Fruit fly (Drosophila melanogaster): ENCODE results near the gene CG7091.

CG7091 gene

DNA sequence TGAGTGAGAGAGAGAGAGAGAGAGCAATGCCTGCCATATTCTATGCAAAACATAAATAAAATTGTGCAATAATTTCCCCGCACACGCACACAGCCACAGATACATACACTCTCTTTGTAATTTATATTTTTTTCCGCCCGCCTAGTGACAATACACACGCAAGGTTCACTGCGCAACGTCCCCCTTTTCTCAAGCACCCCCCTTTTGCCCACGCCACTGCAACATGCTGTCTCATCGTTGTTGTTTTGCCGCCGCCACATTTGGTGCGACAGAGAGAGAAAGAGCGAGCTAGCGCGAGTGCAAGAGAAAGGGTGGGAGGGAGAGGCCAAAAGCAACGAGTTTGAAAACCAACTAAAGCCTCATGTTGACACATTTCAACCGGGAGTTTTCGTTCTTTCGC is 34.6 kb downstream of the CG7091 start (continued):
- TF ChIP-seq Neu2 (GFP tag; optimal IDR thresholded peaks at IDR 0.05; ENCODE audit: borderline replicate concordance): no peak
- TF ChIP-seq tio (GFP tag; optimal IDR thresholded peaks at IDR 0.05): no peak
- no peak for TF ChIP-seq Taf1 (GFP tag; IDR thresholded peaks at IDR 0.05)
- peak; percentile 29 for TF ChIP-seq schlank (tag; optimal IDR thresholded peaks at IDR 0.05)
- peak; percentile 18 for TF ChIP-seq pzg (GFP tag; optimal IDR thresholded peaks at IDR 0.05)
- no peak for TF ChIP-seq seq (GFP tag; IDR thresholded peaks at IDR 0.05)
- TF ChIP-seq CG1603 (tag; optimal IDR thresholded peaks at IDR 0.05): peak; percentile 72
- TF ChIP-seq gro (GFP tag; optimal IDR thresholded peaks at IDR 0.05): peak; percentile 61
- TF ChIP-seq Xrp1 (GFP tag; IDR thresholded peaks at IDR 0.05): peak; percentile 65
- TF ChIP-seq CG18619 (GFP tag; optimal IDR thresholded peaks at IDR 0.05): peak; percentile 66
- no peak for TF ChIP-seq HmgZ (tag; optimal IDR thresholded peaks at IDR 0.05)
- peak; percentile 61 for TF ChIP-seq CG10543 (GFP tag; optimal IDR thresholded peaks at IDR 0.05)
- TF ChIP-seq stwl (tag; optimal IDR thresholded peaks at IDR 0.05): no peak
- TF ChIP-seq eve (GFP tag; optimal IDR thresholded peaks at IDR 0.05): no peak
- no peak for TF ChIP-seq CG30020 (tag; optimal IDR thresholded peaks at IDR 0.05)
- TF ChIP-seq CG8765 (GFP tag; IDR thresholded peaks at IDR 0.05): peak; percentile 60; the same call in 1 of the 2 replicates
- TF ChIP-seq Aef1 (GFP tag; IDR thresholded peaks at IDR 0.05): peak; percentile 91
- TF ChIP-seq E2f2 (GFP tag; IDR thresholded peaks at IDR 0.05): peak; percentile 45
- TF ChIP-seq ab (GFP tag; optimal IDR thresholded peaks at IDR 0.05): peak; percentile 31
- peak; percentile 55; the same call in 2 of the 3 replicates for TF ChIP-seq tgo (GFP tag; IDR thresholded peaks at IDR 0.05)
- no peak for TF ChIP-seq ato (GFP tag; IDR thresholded peaks at IDR 0.05; ENCODE audit: partially characterized antibody)
- TF ChIP-seq chm (GFP tag; IDR thresholded peaks at IDR 0.05): peak; percentile 78
- TF ChIP-seq ems (GFP tag; optimal IDR thresholded peaks at IDR 0.05): peak; percentile 61
- TF ChIP-seq Nf-YB (GFP tag; optimal IDR thresholded peaks at IDR 0.05): peak; percentile 23
- peak; percentile 58 for TF ChIP-seq Camta (GFP tag; optimal IDR thresholded peaks at IDR 0.05)
- no peak for TF ChIP-seq CG18764 (GFP tag; optimal IDR thresholded peaks at IDR 0.05)
- TF ChIP-seq CG9932 (GFP tag; IDR thresholded peaks at IDR 0.05): peak; percentile 67
- peak; percentile 77 for TF ChIP-seq Ptx1 (GFP tag; IDR thresholded peaks at IDR 0.05)
- TF ChIP-seq unc-4 (GFP tag; IDR thresholded peaks at IDR 0.05; ENCODE audit: partially characterized antibody): no peak
- peak; percentile 27 for TF ChIP-seq wek (GFP tag; optimal IDR thresholded peaks at IDR 0.05)
- TF ChIP-seq Myb (GFP tag; optimal IDR thresholded peaks at IDR 0.05): peak; percentile 51
- TF ChIP-seq HLH3B (GFP tag; IDR thresholded peaks at IDR 0.05): peak; percentile 72
- no peak for TF ChIP-seq CG12071 (GFP tag; optimal IDR thresholded peaks at IDR 0.05)
- peak; percentile 52 for TF ChIP-seq unpg (GFP tag; optimal IDR thresholded peaks at IDR 0.05)
- peak; percentile 55 for TF ChIP-seq HLH54F (GFP tag; optimal IDR thresholded peaks at IDR 0.05)
- peak; percentile 40 for TF ChIP-seq CG18262 (tag; optimal IDR thresholded peaks at IDR 0.05)
- TF ChIP-seq Hr3 (GFP tag; optimal IDR thresholded peaks at IDR 0.05): peak; percentile 46
- peak; percentile 55; the same call in 1 of the 2 replicates for TF ChIP-seq ranshi (GFP tag; IDR thresholded peaks at IDR 0.05)
- peak; percentile 75; the same call in 2 of the 3 replicates for TF ChIP-seq zfh1 (GFP tag; IDR thresholded peaks at IDR 0.05)
- 0 out of 2 replicates have a peak, but pooled peaks have one; percentile 24 for TF ChIP-seq CG5953 (GFP tag; IDR thresholded peaks at IDR 0.05)
- TF ChIP-seq Vsx1 (GFP tag; optimal IDR thresholded peaks at IDR 0.05): no peak
- peak; percentile 66 for TF ChIP-seq CG1233 (GFP tag; optimal IDR thresholded peaks at IDR 0.05)
- TF ChIP-seq otp (GFP tag; IDR thresholded peaks at IDR 0.05): peak; percentile 66; the same call in 1 of the 3 replicates
- peak; percentile 40 for TF ChIP-seq pnt (GFP tag; optimal IDR thresholded peaks at IDR 0.05)
- TF ChIP-seq Lim3 (GFP tag; IDR thresholded peaks at IDR 0.05): no peak
- peak; percentile 55; the same call in 1 of the 2 replicates for TF ChIP-seq wdn (GFP tag; IDR thresholded peaks at IDR 0.05)
- TF ChIP-seq zf30C (GFP tag; optimal IDR thresholded peaks at IDR 0.05): no peak
- peak; percentile 72 for TF ChIP-seq CG2120 (GFP tag; optimal IDR thresholded peaks at IDR 0.05)
- peak; percentile 1 for TF ChIP-seq CG30431 (GFP tag; optimal IDR thresholded peaks at IDR 0.05)
- TF ChIP-seq lbe (GFP tag; optimal IDR thresholded peaks at IDR 0.05): peak; percentile 76
- TF ChIP-seq exex (tag; optimal IDR thresholded peaks at IDR 0.05): no peak
- no peak for TF ChIP-seq Usf (GFP tag; optimal IDR thresholded peaks at IDR 0.05)
